Worm (Caenorhabditis elegans): Measurements from ENCODE around the gene F19B10.4.

Gene F19B10.4

DNA sequence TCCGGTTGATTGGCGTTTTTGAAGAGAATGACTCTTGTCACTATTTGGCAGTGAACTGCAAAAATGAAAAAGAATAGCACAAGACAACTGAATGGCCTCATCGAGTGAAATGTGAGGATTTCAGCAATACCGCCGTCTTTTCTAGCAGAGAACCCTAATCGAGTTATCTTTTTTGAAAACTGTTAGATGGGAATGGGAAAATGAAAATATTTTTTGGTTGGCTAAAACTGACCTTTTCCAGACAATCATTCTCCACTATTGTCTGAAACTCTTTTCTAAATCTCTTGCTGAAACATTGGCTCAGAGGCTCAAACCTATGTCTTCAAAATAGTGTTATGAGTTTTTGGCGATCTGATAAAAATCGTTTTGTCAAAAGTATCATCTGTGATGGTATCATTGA lies 19.7 kb upstream of the F19B10.4 start, which contains the start of gene M151.10:
Gene M151.10 (minus strand): TSS at position 101 of the 400 bp plus-strand sequence.
- TF ChIP-seq nhr-10 (tag; optimal IDR thresholded peaks at IDR 0.05) (no peak), nhr-237 (tag; optimal IDR thresholded peaks at IDR 0.05) (no peak), gmeb-1 (tag; optimal IDR thresholded peaks at IDR 0.05) (no peak), unc-62 (GFP tag; optimal IDR thresholded peaks at IDR 0.05) (no peak), mab-5 (tag; optimal IDR thresholded peaks at IDR 0.05) (no peak), C34F6.9 (tag; optimal IDR thresholded peaks at IDR 0.05) (no peak), sma-9 (GFP tag; optimal IDR thresholded peaks at IDR 0.05) (no peak), sma-9 (tag; optimal IDR thresholded peaks at IDR 0.05) (no peak), nhr-12 (tag; optimal IDR thresholded peaks at IDR 0.05) (no peak), nhr-25 (tag; optimal IDR thresholded peaks at IDR 0.05) (no peak), dmd-4 (tag; optimal IDR thresholded peaks at IDR 0.05) (no peak), nhr-6 (tag; optimal IDR thresholded peaks at IDR 0.05) (no peak), alr-1 (tag; optimal IDR thresholded peaks at IDR 0.05) (no peak), zag-1 (tag; optimal IDR thresholded peaks at IDR 0.05) (no peak), mbf-1 (tag; optimal IDR thresholded peaks at IDR 0.05) (no peak), lin-13 (GFP tag; optimal IDR thresholded peaks at IDR 0.05) (no peak), R02D3.7 (tag; optimal IDR thresholded peaks at IDR 0.05) (no peak)

DNA sequence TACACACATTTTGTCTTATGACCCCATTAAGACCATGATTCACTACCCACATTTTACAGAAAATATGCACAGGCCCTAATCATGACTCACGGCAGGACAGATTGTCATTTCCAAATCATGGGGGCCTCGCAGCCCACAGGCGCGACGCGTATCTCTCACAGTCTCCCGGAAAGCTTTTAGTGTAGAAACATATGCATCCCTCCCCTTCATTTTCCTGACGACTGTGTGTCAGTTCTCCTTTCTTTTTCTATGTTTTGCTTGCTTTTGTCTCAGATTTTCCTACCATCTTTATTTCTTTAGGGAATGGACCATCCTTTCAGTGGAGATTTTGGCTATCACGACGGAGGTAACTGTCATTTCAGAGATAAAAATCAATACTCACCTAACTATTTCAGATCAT lies 18.7 kb upstream of the F19B10.4 start, which contains the start of gene M151.1:
Gene M151.1 (plus strand): TSS at position 301 of the 400 bp plus-strand sequence.
- TF ChIP-seq blmp-1 (tag; optimal IDR thresholded peaks at IDR 0.05; ENCODE audit: insufficient read depth): no peak
- no peak for TF ChIP-seq alr-1 (tag; optimal IDR thresholded peaks at IDR 0.05)
- no peak for TF ChIP-seq unc-55 (GFP tag; optimal IDR thresholded peaks at IDR 0.05)
- TF ChIP-seq ceh-16 (tag; optimal IDR thresholded peaks at IDR 0.05): no peak
- no peak for TF ChIP-seq elt-1 (tag; optimal IDR thresholded peaks at IDR 0.05)
- no peak for TF ChIP-seq aly-2 (tag; optimal IDR thresholded peaks at IDR 0.05)
- TF ChIP-seq unc-39 (tag; optimal IDR thresholded peaks at IDR 0.05): no peak
- no peak for TF ChIP-seq skn-1 (tag; optimal IDR thresholded peaks at IDR 0.05)
- TF ChIP-seq ztf-11 (tag; optimal IDR thresholded peaks at IDR 0.05): no peak
- TF ChIP-seq mbf-1 (tag; optimal IDR thresholded peaks at IDR 0.05): no peak
- no peak for TF ChIP-seq lin-11 (tag; optimal IDR thresholded peaks at IDR 0.05)
- TF ChIP-seq nhr-23 (tag; optimal IDR thresholded peaks at IDR 0.05): no peak
- TF ChIP-seq sma-9 (GFP tag; optimal IDR thresholded peaks at IDR 0.05): no peak
- no peak for TF ChIP-seq sma-9 (tag; optimal IDR thresholded peaks at IDR 0.05)
- TF ChIP-seq nhr-21 (tag; optimal IDR thresholded peaks at IDR 0.05): no peak
- TF ChIP-seq nhr-11 (tag; optimal IDR thresholded peaks at IDR 0.05): no peak
- no peak for TF ChIP-seq nhr-10 (tag; optimal IDR thresholded peaks at IDR 0.05)
- TF ChIP-seq ZK546.5 (tag; optimal IDR thresholded peaks at IDR 0.05): no peak
- no peak for TF ChIP-seq nhr-25 (tag; optimal IDR thresholded peaks at IDR 0.05)

DNA sequence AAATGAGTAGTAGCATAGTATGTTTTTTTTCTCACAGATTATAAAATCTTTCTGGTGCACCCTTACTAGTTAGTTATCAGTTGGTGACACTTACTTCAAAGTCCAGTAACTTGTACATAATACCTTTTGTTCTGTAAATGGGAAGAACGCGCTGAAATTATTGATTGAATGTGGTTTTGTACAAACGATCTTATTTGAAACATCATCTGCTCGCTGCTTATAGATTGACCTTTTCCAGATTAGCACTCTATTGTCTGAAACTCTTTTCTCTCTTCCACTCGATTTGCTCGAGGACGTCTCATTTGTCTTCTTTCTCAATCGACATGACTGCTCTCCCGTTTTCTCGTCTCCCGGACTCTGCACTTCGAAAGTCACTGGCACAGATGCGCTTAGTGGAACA lies 12.8 kb upstream of the F19B10.4 start, which contains the start of gene fbxb-33:
Gene fbxb-33 (plus strand): TSS at position 301 of the 400 bp plus-strand sequence.
- TF ChIP-seq nhr-21 (tag; optimal IDR thresholded peaks at IDR 0.05) (no peak), mab-5 (tag; optimal IDR thresholded peaks at IDR 0.05) (no peak), elt-3 (tag; optimal IDR thresholded peaks at IDR 0.05) (no peak), R02D3.7 (tag; optimal IDR thresholded peaks at IDR 0.05) (no peak), dmd-4 (tag; optimal IDR thresholded peaks at IDR 0.05) (no peak), nhr-12 (tag; optimal IDR thresholded peaks at IDR 0.05) (no peak), unc-39 (tag; optimal IDR thresholded peaks at IDR 0.05) (no peak), F13H6.1 (tag; optimal IDR thresholded peaks at IDR 0.05) (no peak), lin-39 (tag; optimal IDR thresholded peaks at IDR 0.05) (no peak), skn-1 (tag; optimal IDR thresholded peaks at IDR 0.05) (no peak), nhr-10 (tag; optimal IDR thresholded peaks at IDR 0.05) (no peak), unc-62 (GFP tag; optimal IDR thresholded peaks at IDR 0.05) (no peak), unc-55 (GFP tag; optimal IDR thresholded peaks at IDR 0.05) (no peak), nhr-23 (tag; optimal IDR thresholded peaks at IDR 0.05) (no peak), nhr-77 (tag; optimal IDR thresholded peaks at IDR 0.05) (no peak), ama-1 (optimal IDR thresholded peaks at IDR 0.05) (no peak), mdl-1 (tag; optimal IDR thresholded peaks at IDR 0.05) (no peak), nhr-25 (tag; optimal IDR thresholded peaks at IDR 0.05) (no peak), ztf-1 (GFP tag; conservative IDR thresholded peaks at IDR 0.05) (no peak), ztf-4 (tag; optimal IDR thresholded peaks at IDR 0.05) (no peak)

DNA sequence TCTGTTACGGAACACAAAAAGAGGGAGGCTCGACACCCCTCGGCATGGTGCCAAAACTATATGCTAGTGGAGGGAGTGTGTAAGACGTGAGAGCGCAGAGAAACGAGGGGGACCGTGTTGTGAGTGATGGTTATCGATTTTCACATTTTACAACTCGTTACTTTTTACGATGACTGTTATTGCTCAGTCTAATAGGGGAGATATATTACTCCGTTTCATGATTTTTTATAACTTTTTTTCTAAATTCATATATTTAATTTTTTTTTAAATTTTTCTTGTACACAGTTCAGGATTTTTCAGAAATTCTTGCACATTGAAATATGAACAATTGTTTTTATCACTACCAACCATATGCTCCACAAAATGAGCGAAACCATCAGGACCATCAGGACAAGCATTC lies 4.5 kb upstream of the F19B10.4 start, which contains the start of gene F19B10.5:
Gene F19B10.5 (plus strand): TSS at position 301 of the 400 bp plus-strand sequence.
- TF ChIP-seq lsy-2 (tag; optimal IDR thresholded peaks at IDR 0.05): no peak
- no peak for TF ChIP-seq unc-39 (tag; optimal IDR thresholded peaks at IDR 0.05)
- no peak for TF ChIP-seq ZK546.5 (tag; optimal IDR thresholded peaks at IDR 0.05)

Measured in whole organism, L2 larva.